Worm (Caenorhabditis elegans): ENCODE data around the gene msp-63.

DNA sequence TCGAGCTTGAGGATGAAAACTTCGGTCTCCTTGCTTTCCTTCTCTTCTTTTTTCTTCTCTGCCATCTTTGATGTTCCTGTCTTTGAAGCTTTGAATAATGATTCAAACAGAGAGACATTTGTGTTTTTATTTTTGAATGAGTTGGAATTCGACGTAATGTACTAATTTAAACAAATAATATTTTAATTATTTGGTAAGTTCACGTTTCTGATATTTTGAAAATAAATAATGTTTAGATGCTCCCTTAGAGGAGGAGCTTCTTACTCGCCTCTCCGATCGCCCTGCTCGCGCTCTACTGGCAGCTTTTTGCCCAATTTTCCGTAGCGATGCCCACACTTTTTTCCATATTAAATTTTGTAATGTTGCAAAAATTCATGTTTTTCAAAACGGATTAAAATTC is 3.8 kb upstream of the msp-63 start, which contains the start of the genes K05F1.9 and K05F1.1:
- TF ChIP-seq dao-5 (tag; optimal IDR thresholded peaks at IDR 0.05) (no peak), him-1 (tag; optimal IDR thresholded peaks at IDR 0.05) (no peak)
